Fruit fly (Drosophila melanogaster) whole organism: ENCODE results near the gene Dr.

Experiments
- CG8478 ChIP-seq: fragments of >200 bp; optimal IDR thresholded peaks from 2 replicates; lab custom pipeline; 2018; ENCODE audit warnings: inconsistent platforms
- Dll ChIP-seq: fragments of >200 bp; optimal IDR thresholded peaks from 2 replicates; lab custom pipeline; 2017
- EcR ChIP-seq, 2 experiments: fragments of >200 bp; optimal IDR thresholded peaks; 2 replicates each; lab custom pipeline; 2017; ENCODE audit warnings: missing biosample characterization in 2 of 2, missing genetic modification characterization in 2 of 2, missing genetic modification reagents in 2 of 2
- pan ChIP-seq: fragments of >200 bp; optimal IDR thresholded peaks from 2 replicates; lab custom pipeline; 2017
- psq ChIP-seq: fragments of >200 bp; optimal IDR thresholded peaks from 2 replicates; lab custom pipeline; 2017
- usp ChIP-seq: fragments of >200 bp; optimal IDR thresholded peaks from 2 replicates; lab custom pipeline; 2017; ENCODE audit warnings: missing biosample characterization, missing genetic modification characterization, mixed read lengths

- TF ChIP-seq pan (lab: Kevin White, UChicago) (no peak), usp (no peak), CG8478 (no peak), Dll (no peak), psq (lab: Kevin White, UChicago) (no peak), EcR (GFP tag; optimal IDR thresholded peaks at IDR 0.05; lab: Kevin White, UChicago) (no peak)
Measured at dm6 chr3R:29585015-29585701, 29.0 kb downstream of the Dr start.
